Worm (Caenorhabditis elegans): Measurements from ENCODE around the gene ivns-1.

Gene ivns-1

ce11 chrX:12635010-12635409 lies 856 bp upstream of the ivns-1 start (continued):
- TF ChIP-seq Y53G8AR.9 (GFP tag; conservative IDR thresholded peaks at IDR 0.05) (no peak), T07F8.4 (tag; optimal IDR thresholded peaks at IDR 0.05) (no peak), F57A8.1 (GFP tag; optimal IDR thresholded peaks at IDR 0.05) (no peak), Y67H2A.10 (GFP tag; conservative IDR thresholded peaks at IDR 0.05) (no peak), hmg-1.2 (GFP tag; IDR thresholded peaks at IDR 0.05) (peak; percentile 58; the same call in 1 of the 2 replicates), pbrm-1 (GFP tag; IDR thresholded peaks at IDR 0.05) (no peak), ztf-3 (GFP tag; optimal IDR thresholded peaks at IDR 0.05) (no peak), ZK185.1 (tag; optimal IDR thresholded peaks at IDR 0.05; ENCODE audit: poor library complexity, severe bottlenecking) (peak; percentile 54), lag-1 (GFP tag; IDR thresholded peaks at IDR 0.05) (no peak), bed-2 (GFP tag; IDR thresholded peaks at IDR 0.05) (no peak), F33H1.4 (GFP tag; IDR thresholded peaks at IDR 0.05) (no peak), K12H6.12 (tag; optimal IDR thresholded peaks at IDR 0.05) (peak; percentile 49), chd-7 (tag; optimal IDR thresholded peaks at IDR 0.05) (no peak), tlf-1 (GFP tag; optimal IDR thresholded peaks at IDR 0.05) (no peak), lin-54 (GFP tag; optimal IDR thresholded peaks at IDR 0.05) (peak; percentile 12), pha-4 (tag; optimal IDR thresholded peaks at IDR 0.05) (no peak), nfya-2 (GFP tag; IDR thresholded peaks at IDR 0.05) (no peak), efl-1 (GFP tag; optimal IDR thresholded peaks at IDR 0.05) (no peak), attf-3 (GFP tag; conservative IDR thresholded peaks at IDR 0.05) (no peak), unc-62 (GFP tag; optimal IDR thresholded peaks at IDR 0.05) (no peak), madf-6 (GFP tag; IDR thresholded peaks at IDR 0.05) (no peak), attf-5 (GFP tag; optimal IDR thresholded peaks at IDR 0.05) (peak; percentile 42), tbp1 (GFP tag; optimal IDR thresholded peaks at IDR 0.05) (peak; percentile 15), aptf-3 (GFP tag; IDR thresholded peaks at IDR 0.05) (no peak), tbx-9 (tag; optimal IDR thresholded peaks at IDR 0.05; ENCODE audit: borderline replicate concordance) (no peak), rec-8 (tag; optimal IDR thresholded peaks at IDR 0.05) (no peak)

- TF ChIP-seq F57A8.1 (GFP tag; optimal IDR thresholded peaks at IDR 0.05) (no peak), F49E8.2 (tag; optimal IDR thresholded peaks at IDR 0.05; ENCODE audit: insufficient read depth) (no peak), ztf-28 (GFP tag; IDR thresholded peaks at IDR 0.05) (no peak), nhr-27 (tag; optimal IDR thresholded peaks at IDR 0.05) (no peak), ccch-3 (GFP tag; optimal IDR thresholded peaks at IDR 0.05) (no peak)
These were observed 1.5 kb downstream of the ivns-1 start for ce11 chrX:12632657-12633056.

ce11 chrX:12631446-12631845 lies 2.7 kb downstream of the ivns-1 start:
- no peak for TF ChIP-seq K12H6.12 (tag; optimal IDR thresholded peaks at IDR 0.05)
- no peak for TF ChIP-seq ZK185.1 (tag; optimal IDR thresholded peaks at IDR 0.05; ENCODE audit: poor library complexity, severe bottlenecking)
- no peak for TF ChIP-seq F23B12.7 (tag; optimal IDR thresholded peaks at IDR 0.05; ENCODE audit: insufficient read depth)
- no peak for TF ChIP-seq chd-7 (tag; optimal IDR thresholded peaks at IDR 0.05)
- TF ChIP-seq nhr-27 (tag; optimal IDR thresholded peaks at IDR 0.05) = no peak
- TF ChIP-seq snpc-4 (GFP tag; optimal IDR thresholded peaks at IDR 0.05) = no peak
- TF ChIP-seq snpc-4 (tag; optimal IDR thresholded peaks at IDR 0.05) = no peak
- TF ChIP-seq Y67H2A.10 (GFP tag; conservative IDR thresholded peaks at IDR 0.05) = no peak
- peak; percentile 13 for TF ChIP-seq somi-1 (GFP tag; optimal IDR thresholded peaks at IDR 0.05)

ce11 chrX:12630556-12630955 lies 3.6 kb downstream of the ivns-1 start:
- TF ChIP-seq aptf-3 (GFP tag; IDR thresholded peaks at IDR 0.05) (no peak), unc-130 (GFP tag; optimal IDR thresholded peaks at IDR 0.05) (no peak), nhr-179 (tag; optimal IDR thresholded peaks at IDR 0.05) (no peak), Y79H2A.3 (GFP tag; conservative IDR thresholded peaks at IDR 0.05) (no peak), nhr-90 (tag; optimal IDR thresholded peaks at IDR 0.05) (peak; percentile 28), snpc-3.4 (tag; optimal IDR thresholded peaks at IDR 0.05) (no peak), madf-6 (GFP tag; IDR thresholded peaks at IDR 0.05) (no peak), F57C9.4 (tag; optimal IDR thresholded peaks at IDR 0.05) (no peak), lin-26 (GFP tag; IDR thresholded peaks at IDR 0.05) (0 out of 2 replicates have a peak, but pooled peaks have one; percentile 56), tbx-9 (tag; optimal IDR thresholded peaks at IDR 0.05; ENCODE audit: borderline replicate concordance) (no peak), madf-3 (GFP tag; IDR thresholded peaks at IDR 0.05) (no peak), snpc-1.1 (tag; optimal IDR thresholded peaks at IDR 0.05; ENCODE audit: insufficient read depth) (no peak), xnd-1 (tag; optimal IDR thresholded peaks at IDR 0.05) (no peak)
